Fruit fly (Drosophila melanogaster): ENCODE measurements around the gene CG34126.

DNA sequence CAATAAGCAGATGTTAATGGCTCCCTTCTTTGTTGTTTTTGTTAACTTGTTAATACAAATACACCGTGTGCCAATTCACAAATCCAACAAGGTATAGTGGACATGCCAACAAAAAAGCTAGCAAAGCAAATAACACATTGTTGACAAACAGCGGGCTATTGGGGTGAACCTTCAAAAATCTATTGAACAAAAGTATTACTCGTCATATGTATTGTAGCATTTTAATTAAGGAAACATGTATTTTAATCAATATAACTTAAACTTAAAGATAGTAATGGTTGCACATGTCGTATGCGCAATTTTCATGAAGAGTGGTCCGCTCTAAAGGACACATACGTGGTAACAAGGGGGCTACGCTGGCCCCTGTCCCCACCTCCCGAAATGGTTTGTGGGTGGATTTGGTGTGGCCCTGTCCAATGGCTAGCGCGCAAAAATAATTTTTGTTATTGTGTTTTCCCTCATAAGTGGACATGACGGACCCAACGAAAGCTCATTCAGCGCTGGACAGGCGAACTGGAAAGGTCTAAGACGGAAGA, 39.1 kb upstream of the CG34126 start, which contains the start of gene synr:
- no peak for TF ChIP-seq CG4318 (GFP tag; optimal IDR thresholded peaks at IDR 0.05)
- TF ChIP-seq Hr38 (GFP tag; optimal IDR thresholded peaks at IDR 0.05), result no peak
- TF ChIP-seq ss (GFP tag; optimal IDR thresholded peaks at IDR 0.05), result no peak
- no peak for TF ChIP-seq CG6808 (GFP tag; optimal IDR thresholded peaks at IDR 0.05)
- TF ChIP-seq Blimp-1 (GFP tag; optimal IDR thresholded peaks at IDR 0.05), result no peak
- no peak for TF ChIP-seq Eip93F (GFP tag; optimal IDR thresholded peaks at IDR 0.05)
- no peak for TF ChIP-seq Hr39 (GFP tag; optimal IDR thresholded peaks at IDR 0.05)
- TF ChIP-seq CG11294 (GFP tag; IDR thresholded peaks at IDR 0.05), result no peak
- no peak for TF ChIP-seq CG16779 (tag; optimal IDR thresholded peaks at IDR 0.05)
- TF ChIP-seq Gug (GFP tag; IDR thresholded peaks at IDR 0.05), result no peak
- no peak for TF ChIP-seq Sox102F (GFP tag; optimal IDR thresholded peaks at IDR 0.05)
- TF ChIP-seq esn (GFP tag; optimal IDR thresholded peaks at IDR 0.05), result no peak
- no peak for TF ChIP-seq CG8632 (GFP tag; optimal IDR thresholded peaks at IDR 0.05)
- no peak for TF ChIP-seq OdsH (GFP tag; optimal IDR thresholded peaks at IDR 0.05)

All from whole organism, prepupa.